Worm (Caenorhabditis elegans) whole organism, L2 larva: ENCODE results near the gene F08G2.7.

Source experiments
- C34F6.9 ChIP-seq: fragments of 150-350 bp; optimal IDR thresholded peaks from 2 replicates; lab custom pipeline; 2014; ENCODE audit warnings: missing biosample characterization, missing genetic modification characterization
- F13H6.1 ChIP-seq: sonication (generic microtip); optimal IDR thresholded peaks from 2 replicates; lab custom pipeline; 2016; ENCODE audit warnings: missing genetic modification characterization, missing compliant biosample characterization
- R02D3.7 ChIP-seq: fragments of 150-350 bp; optimal IDR thresholded peaks from 2 replicates; lab custom pipeline; 2014; ENCODE audit warnings: missing biosample characterization, missing genetic modification characterization
- Y55F3AM.14 ChIP-seq: fragments of 200-800 bp; sonication (Bioruptor generic); optimal IDR thresholded peaks from 2 replicates; lab custom pipeline; 2018; ENCODE audit warnings: mild to moderate bottlenecking, missing genetic modification characterization, missing compliant biosample characterization
- ZK546.5 ChIP-seq: sonication (generic microtip); optimal IDR thresholded peaks from 2 replicates; lab custom pipeline; 2017; ENCODE audit warnings: missing biosample characterization, missing genetic modification characterization
- alr-1 ChIP-seq: fragments of 150-350 bp; optimal IDR thresholded peaks from 2 replicates; lab custom pipeline; 2014; ENCODE audit warnings: missing biosample characterization, missing genetic modification characterization
- ama-1 ChIP-seq: fragments of 150-350 bp; optimal IDR thresholded peaks from 2 replicates; lab custom pipeline; 2018; ENCODE audit warnings: inconsistent platforms
- blmp-1 ChIP-seq: sonication (generic microtip); optimal IDR thresholded peaks from 2 replicates; lab custom pipeline; 2017; ENCODE audit warnings: missing genetic modification characterization, mild to moderate bottlenecking, missing compliant biosample characterization, antibody characterized with exemption, moderate library complexity; ENCODE audit not compliant: insufficient read depth
- ceh-82 ChIP-seq: fragments of 150-350 bp; optimal IDR thresholded peaks from 2 replicates; lab custom pipeline; 2014; ENCODE audit warnings: missing biosample characterization, missing genetic modification characterization
- crh-2 ChIP-seq: sonication (generic microtip); optimal IDR thresholded peaks from 2 replicates; lab custom pipeline; 2017; ENCODE audit warnings: missing biosample characterization, missing genetic modification characterization
- egl-27 ChIP-seq: sonication (generic microtip); optimal IDR thresholded peaks from 3 replicates; lab custom pipeline; 2017; ENCODE audit warnings: missing biosample characterization, missing genetic modification reagents, missing genetic modification characterization
- elt-1 ChIP-seq: fragments of 150-350 bp; optimal IDR thresholded peaks from 2 replicates; lab custom pipeline; 2014; ENCODE audit warnings: missing biosample characterization, missing genetic modification characterization
- gmeb-1 ChIP-seq: fragments of 150-350 bp; optimal IDR thresholded peaks from 2 replicates; lab custom pipeline; 2014; ENCODE audit warnings: missing biosample characterization, missing genetic modification characterization
- lin-11 ChIP-seq: fragments of 150-350 bp; sonication (generic microtip); optimal IDR thresholded peaks from 2 replicates; lab custom pipeline; 2014; ENCODE audit warnings: missing biosample characterization, missing genetic modification characterization, inconsistent platforms, mixed read lengths
- lin-39 ChIP-seq: fragments of 150-350 bp; optimal IDR thresholded peaks from 2 replicates; lab custom pipeline; 2014; ENCODE audit warnings: missing biosample characterization, missing genetic modification reagents, missing genetic modification characterization
- mbf-1 ChIP-seq: sonication (generic microtip); optimal IDR thresholded peaks from 2 replicates; lab custom pipeline; 2017; ENCODE audit warnings: missing biosample characterization, missing genetic modification characterization
- mdl-1 ChIP-seq, 2 experiments: fragments of 150-350 bp in 1 of 2; sonication (generic microtip) in 1 of 2; optimal IDR thresholded peaks; 2 replicates each; lab custom pipeline; 2017; ENCODE audit warnings: missing biosample characterization in 2 of 2, missing genetic modification characterization in 2 of 2
- nhr-10 ChIP-seq: sonication (generic microtip); optimal IDR thresholded peaks from 2 replicates; lab custom pipeline; 2017; ENCODE audit warnings: missing biosample characterization, missing genetic modification characterization
- nhr-11 ChIP-seq: fragments of 150-350 bp; optimal IDR thresholded peaks from 2 replicates; lab custom pipeline; 2014; ENCODE audit warnings: missing biosample characterization, missing genetic modification characterization
- nhr-12 ChIP-seq: fragments of 150-350 bp; optimal IDR thresholded peaks from 2 replicates; lab custom pipeline; 2014; ENCODE audit warnings: missing biosample characterization, missing genetic modification characterization
- nhr-129 ChIP-seq: fragments of 150-350 bp; optimal IDR thresholded peaks from 2 replicates; lab custom pipeline; 2014; ENCODE audit warnings: missing biosample characterization, missing genetic modification characterization
- nhr-21 ChIP-seq: fragments of 150-350 bp; optimal IDR thresholded peaks from 2 replicates; lab custom pipeline; 2014; ENCODE audit warnings: missing biosample characterization, missing genetic modification characterization
- nhr-237 ChIP-seq: fragments of 150-350 bp; optimal IDR thresholded peaks from 2 replicates; lab custom pipeline; 2014; ENCODE audit warnings: missing biosample characterization, missing genetic modification characterization
- nhr-6 ChIP-seq: fragments of 150-350 bp; optimal IDR thresholded peaks from 2 replicates; lab custom pipeline; 2014; ENCODE audit warnings: missing biosample characterization, missing genetic modification characterization
- nhr-77 ChIP-seq: fragments of 150-350 bp; optimal IDR thresholded peaks from 2 replicates; lab custom pipeline; 2014; ENCODE audit warnings: missing biosample characterization, missing genetic modification characterization
- skn-1 ChIP-seq: sonication (generic microtip); optimal IDR thresholded peaks from 2 replicates; lab custom pipeline; 2017; ENCODE audit warnings: missing biosample characterization, missing genetic modification characterization
- sma-3 ChIP-seq: sonication (generic microtip); optimal IDR thresholded peaks from 2 replicates; lab custom pipeline; 2016; ENCODE audit warnings: missing genetic modification reagents, missing genetic modification characterization, missing compliant biosample characterization
- sma-9 ChIP-seq, 2 experiments: fragments of 150-350 bp in 1 of 2; sonication (generic microtip) in 1 of 2; optimal IDR thresholded peaks; 2 replicates each; lab custom pipeline; 2014 to 2016; ENCODE audit warnings: missing genetic modification characterization in 2 of 2, mild to moderate bottlenecking in 1 of 2, missing biosample characterization in 1 of 2, missing compliant biosample characterization in 1 of 2, missing genetic modification reagents in 1 of 2, moderate library complexity in 1 of 2
- snpc-4 ChIP-seq: fragments of 150-350 bp; optimal IDR thresholded peaks from 2 replicates; lab custom pipeline; 2014; ENCODE audit warnings: missing biosample characterization, missing genetic modification characterization
- unc-39 ChIP-seq: fragments of 150-350 bp; optimal IDR thresholded peaks from 2 replicates; lab custom pipeline; 2014; ENCODE audit warnings: missing biosample characterization, missing genetic modification characterization
- unc-62 ChIP-seq: fragments of 150-350 bp; optimal IDR thresholded peaks from 2 replicates; lab custom pipeline; 2014; ENCODE audit warnings: missing biosample characterization, missing genetic modification reagents, missing genetic modification characterization
- ztf-1 ChIP-seq: fragments of 200-800 bp; sonication (Bioruptor generic); conservative IDR thresholded peaks from 2 replicates; pipeline ENCODE4 v1.3.6; 2022; ENCODE audit warnings: missing genetic modification characterization, missing compliant biosample characterization
- ztf-11 ChIP-seq: sonication (generic microtip); optimal IDR thresholded peaks from 2 replicates; lab custom pipeline; 2017; ENCODE audit warnings: missing biosample characterization, missing genetic modification characterization

Gene F08G2.7

DNA sequence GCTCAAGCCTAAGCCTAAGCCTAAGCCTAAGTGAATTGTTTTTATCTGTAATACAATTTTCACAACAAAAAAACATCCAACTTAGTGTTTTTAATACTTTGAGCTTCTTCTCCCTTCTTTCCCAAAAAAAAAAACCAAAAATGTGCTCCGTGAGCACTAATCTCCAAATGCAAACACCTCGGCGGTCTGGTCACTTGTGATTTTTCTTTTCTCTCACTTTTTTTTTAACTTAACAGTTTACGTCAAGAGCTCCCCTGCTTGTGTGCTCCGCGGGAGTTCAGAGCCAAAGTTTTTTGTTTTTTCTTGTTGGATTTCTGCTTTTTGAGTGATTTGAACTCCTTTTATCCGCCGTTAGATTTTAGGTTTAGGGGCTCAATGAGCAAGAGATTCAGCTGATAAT, 34.7 kb downstream of the F08G2.7 start:
- TF ChIP-seq R02D3.7 = no peak

DNA sequence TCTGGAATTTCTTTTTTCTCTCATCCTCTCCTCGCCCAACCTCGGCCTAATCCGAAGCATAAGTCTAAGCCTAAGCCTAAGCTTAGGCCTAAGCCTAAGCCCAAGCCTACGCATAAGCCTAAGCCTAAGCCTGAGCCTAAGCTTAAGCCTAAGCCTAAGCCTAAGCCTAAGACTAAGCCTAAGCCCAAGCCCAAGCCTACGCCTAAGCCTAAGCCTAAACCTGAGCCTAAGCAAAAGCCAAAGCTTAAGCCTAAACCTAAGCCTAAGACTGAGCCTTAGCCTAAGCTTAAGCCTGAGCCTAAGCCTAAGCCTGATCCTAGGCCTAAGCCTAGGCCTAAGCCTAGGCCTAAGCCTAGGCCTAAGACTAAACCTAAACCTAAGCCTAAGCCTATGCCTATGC, 44.6 kb downstream of the F08G2.7 start:
- TF ChIP-seq ztf-1 (GFP tag; lab: Robert Waterston, UW) = no peak
- TF ChIP-seq, all 48 proteins: peak for 0

DNA sequence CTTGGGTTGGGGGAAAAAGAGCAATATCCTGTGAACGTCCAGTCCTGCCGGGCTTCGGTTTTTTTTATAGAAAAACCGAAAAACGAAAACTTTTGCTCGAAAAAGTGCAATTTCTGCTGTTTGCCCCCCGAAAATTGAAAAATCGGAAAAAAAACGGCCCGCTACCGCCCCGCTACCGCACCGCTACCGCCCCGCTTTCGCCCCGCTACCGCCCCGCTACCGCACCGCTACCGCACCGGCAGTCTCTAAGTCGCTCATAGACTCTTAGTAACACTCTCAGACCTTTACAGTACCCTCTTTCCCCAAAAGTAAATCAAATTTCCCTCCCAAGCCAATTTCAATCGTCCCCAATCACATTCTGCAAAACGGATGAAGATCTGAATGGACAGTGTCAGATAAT, 45.8 kb downstream of the F08G2.7 start:
- TF ChIP-seq sma-9 (GFP tag; optimal IDR thresholded peaks at IDR 0.05; lab: Kevin White, UChicago) (no peak), sma-9 (tag; optimal IDR thresholded peaks at IDR 0.05; lab: Kevin White, UChicago) (no peak), mdl-1 (tag; optimal IDR thresholded peaks at IDR 0.05; lab: Kevin White, UChicago) (no peak), skn-1 (tag; lab: Kevin White, UChicago) (no peak), ztf-1 (GFP tag; lab: Robert Waterston, UW) (no peak), nhr-10 (tag; lab: Kevin White, UChicago) (no peak), nhr-237 (no peak), Y55F3AM.14 (GFP tag; lab: Kevin White, UChicago) (no peak), nhr-129 (tag; lab: Kevin White, UChicago) (no peak), unc-39 (no peak), ztf-11 (tag; lab: Kevin White, UChicago) (no peak), F13H6.1 (tag; lab: Kevin White, UChicago) (no peak), nhr-77 (tag; lab: Kevin White, UChicago) (no peak), gmeb-1 (no peak), ZK546.5 (no peak), nhr-6 (tag; lab: Kevin White, UChicago) (no peak), elt-1 (tag; lab: Kevin White, UChicago) (no peak), nhr-12 (tag; lab: Kevin White, UChicago) (no peak), R02D3.7 (no peak), sma-3 (GFP tag; lab: Kevin White, UChicago) (no peak)

DNA sequence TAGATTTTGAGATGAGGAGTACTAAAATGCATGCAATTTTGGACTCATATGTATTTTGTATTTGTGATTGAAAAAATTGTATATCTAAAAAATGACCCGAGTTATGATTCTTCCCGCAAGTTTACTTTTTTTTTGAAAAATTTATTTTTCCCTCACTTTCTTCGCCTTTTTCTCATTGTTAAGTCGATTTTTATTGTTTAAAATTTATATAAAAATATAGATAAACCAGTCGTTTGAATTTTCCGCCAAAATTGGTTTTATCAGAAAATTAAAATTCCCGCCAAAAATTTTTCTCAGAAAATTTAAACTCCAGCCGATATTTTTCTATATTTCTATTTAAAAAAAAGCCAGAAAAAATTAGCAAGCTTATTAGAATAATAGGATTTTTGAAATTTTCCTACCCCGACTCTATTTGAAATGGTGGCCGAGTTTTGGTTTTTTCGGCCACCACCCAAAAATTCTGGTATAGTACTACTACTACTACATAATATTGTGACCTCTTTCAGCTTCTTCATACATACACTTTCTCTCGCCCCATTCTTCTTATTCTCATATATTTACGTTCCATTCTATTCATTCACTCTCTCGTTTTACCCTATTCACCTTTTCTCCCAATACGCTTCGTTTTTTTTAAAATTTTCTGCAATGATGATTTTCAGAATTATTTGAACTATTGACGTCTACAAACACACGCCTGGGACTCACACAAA, 49.2 kb downstream of the F08G2.7 start, which contains the start of gene ZK131.11:
TSS of gene ZK131.11 (plus strand) at position 660 of the 710 bp plus-strand sequence.
- TF ChIP-seq unc-39 (no peak), egl-27 (tag; lab: Kevin White, UChicago) (no peak), nhr-21 (no peak), skn-1 (tag; lab: Kevin White, UChicago) (no peak), ztf-1 (GFP tag; lab: Robert Waterston, UW) (no peak), unc-62 (GFP tag; lab: Kevin White, UChicago) (no peak), lin-39 (tag; lab: Kevin White, UChicago) (no peak), sma-9 (GFP tag; optimal IDR thresholded peaks at IDR 0.05; lab: Kevin White, UChicago) (no peak), sma-9 (tag; optimal IDR thresholded peaks at IDR 0.05; lab: Kevin White, UChicago) (no peak), nhr-129 (tag; lab: Kevin White, UChicago) (no peak), gmeb-1 (no peak), elt-1 (tag; lab: Kevin White, UChicago) (no peak), alr-1 (no peak)

DNA sequence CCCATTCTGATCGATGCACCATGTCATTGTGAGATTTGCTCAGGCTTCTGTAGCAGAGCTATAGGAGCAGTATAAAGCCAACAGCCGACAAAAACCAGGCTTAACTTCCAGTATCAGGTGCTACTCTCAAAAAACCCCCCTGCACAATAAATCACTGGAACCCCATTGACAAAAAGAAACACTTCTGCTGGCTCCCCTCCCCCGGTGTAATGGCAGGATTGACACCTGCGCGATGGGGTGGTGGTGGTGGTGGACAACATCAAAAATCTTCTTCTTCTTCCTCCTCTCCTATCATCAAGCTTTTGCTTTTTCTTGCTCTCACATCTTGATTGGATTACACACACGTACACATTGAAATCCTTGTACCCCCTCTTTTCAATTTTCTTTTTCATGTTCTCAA, 51.2 kb downstream of the F08G2.7 start:
- TF ChIP-seq unc-39 = no peak
- TF ChIP-seq ceh-82 (tag; lab: Kevin White, UChicago) = no peak
- no peak for TF ChIP-seq R02D3.7
- TF ChIP-seq elt-1 (tag; lab: Kevin White, UChicago) = no peak
- no peak for TF ChIP-seq crh-2 (tag; lab: Kevin White, UChicago)
- TF ChIP-seq lin-39 (tag; lab: Kevin White, UChicago) = no peak
- TF ChIP-seq F13H6.1 (tag; lab: Kevin White, UChicago) = no peak
- TF ChIP-seq blmp-1 (tag; lab: Kevin White, UChicago) = no peak
- TF ChIP-seq ama-1 (lab: Kevin White, UChicago) = no peak
- no peak for TF ChIP-seq nhr-129 (tag; lab: Kevin White, UChicago)
- no peak for TF ChIP-seq lin-11 (tag; lab: Kevin White, UChicago)
- no peak for TF ChIP-seq gmeb-1
- no peak for TF ChIP-seq snpc-4 (tag; lab: Kevin White, UChicago)
- no peak for TF ChIP-seq nhr-11 (tag; lab: Kevin White, UChicago)
- no peak for TF ChIP-seq ZK546.5
- TF ChIP-seq unc-62 (GFP tag; lab: Kevin White, UChicago) = no peak
- TF ChIP-seq nhr-237 = no peak
- TF ChIP-seq C34F6.9 = no peak
- no peak for TF ChIP-seq mbf-1 (tag; lab: Kevin White, UChicago)
